Fruit fly (Drosophila melanogaster): ENCODE results near the gene CG45066.

The CG45066 gene

DNA sequence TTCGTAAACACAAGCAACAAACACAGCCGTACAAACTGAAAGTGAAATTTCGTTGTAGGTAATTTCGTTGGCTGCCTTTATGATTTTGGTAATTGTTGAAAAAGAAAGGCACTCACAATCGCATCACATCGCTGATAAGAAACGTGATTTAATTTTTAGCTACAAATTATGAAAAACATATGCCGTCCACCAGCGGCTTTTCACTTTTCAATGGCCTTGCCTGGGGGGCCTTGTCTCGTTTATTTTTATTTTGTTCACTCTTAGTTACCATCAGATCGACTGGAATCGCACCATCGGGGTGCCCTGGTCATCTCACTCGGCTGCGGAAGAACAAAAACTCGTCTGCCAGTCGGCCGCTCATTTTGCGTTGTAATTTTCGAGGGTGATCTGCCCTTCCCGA lies 2.1 kb downstream of the CG45066 start:
- no peak for TF ChIP-seq dl (GFP tag; optimal IDR thresholded peaks at IDR 0.05; ENCODE audit: insufficient read depth in 1 of 2, partially characterized antibody in 2 of 2)
- TF ChIP-seq h (GFP tag; optimal IDR thresholded peaks at IDR 0.05): no peak
- no peak for TF ChIP-seq Hnf4 (GFP tag; optimal IDR thresholded peaks at IDR 0.05)
- no peak for TF ChIP-seq sage (GFP tag; optimal IDR thresholded peaks at IDR 0.05)
- TF ChIP-seq woc (GFP tag; optimal IDR thresholded peaks at IDR 0.05): no peak
- no peak for TF ChIP-seq CG9705 (GFP tag; optimal IDR thresholded peaks at IDR 0.05)
- TF ChIP-seq Dif (GFP tag; optimal IDR thresholded peaks at IDR 0.05; ENCODE audit: partially characterized antibody): no peak
- no peak for TF ChIP-seq Sp1 (GFP tag; optimal IDR thresholded peaks at IDR 0.05)
- TF ChIP-seq br (GFP tag; optimal IDR thresholded peaks at IDR 0.05): no peak
- TF ChIP-seq dsf (GFP tag; optimal IDR thresholded peaks at IDR 0.05; ENCODE audit: borderline replicate concordance): no peak
- TF ChIP-seq tai (GFP tag; optimal IDR thresholded peaks at IDR 0.05): no peak
- no peak for TF ChIP-seq usp (GFP tag; optimal IDR thresholded peaks at IDR 0.05)
- TF ChIP-seq N (GFP tag; optimal IDR thresholded peaks at IDR 0.05): no peak
- TF ChIP-seq lola (GFP tag; optimal IDR thresholded peaks at IDR 0.05): no peak
- no peak for TF ChIP-seq dmrt93B (GFP tag; optimal IDR thresholded peaks at IDR 0.05)
- TF ChIP-seq psq (GFP tag; optimal IDR thresholded peaks at IDR 0.05): no peak
- TF ChIP-seq CG32264 (GFP tag; optimal IDR thresholded peaks at IDR 0.05): no peak

DNA sequence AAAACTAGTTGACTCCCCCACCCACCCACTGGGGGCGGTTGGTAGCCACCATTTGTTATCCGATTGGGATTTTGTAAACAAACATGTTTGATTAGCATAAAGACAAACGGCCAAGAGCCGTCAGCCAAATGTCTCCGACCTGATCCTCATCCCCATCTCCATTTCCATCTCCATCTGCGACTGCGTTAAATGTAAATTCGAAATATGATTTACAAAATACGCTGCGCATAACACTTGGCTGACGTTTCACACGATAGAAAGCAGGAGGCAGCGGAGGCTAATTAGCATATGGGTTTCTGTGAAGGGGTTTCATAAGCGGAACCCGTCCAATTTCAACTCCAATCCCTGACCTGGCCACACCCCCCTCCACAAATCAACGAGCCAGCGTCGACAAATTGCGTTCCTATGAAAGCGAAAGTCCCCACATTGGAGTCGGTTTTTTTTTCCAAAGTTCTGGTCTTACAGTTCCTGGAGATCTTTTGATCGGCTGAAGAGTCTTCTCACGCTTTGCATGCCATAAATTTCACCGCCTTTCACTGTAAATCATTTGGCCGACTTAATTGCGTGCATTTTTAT lies 2.9 kb downstream of the CG45066 start:
- TF ChIP-seq CG32264 (GFP tag; optimal IDR thresholded peaks at IDR 0.05) (no peak), lola (GFP tag; optimal IDR thresholded peaks at IDR 0.05) (no peak), dsf (GFP tag; optimal IDR thresholded peaks at IDR 0.05; ENCODE audit: borderline replicate concordance) (no peak), pan (optimal IDR thresholded peaks at IDR 0.05) (no peak), Sp1 (GFP tag; optimal IDR thresholded peaks at IDR 0.05) (no peak), sage (GFP tag; optimal IDR thresholded peaks at IDR 0.05) (no peak), ey (GFP tag; optimal IDR thresholded peaks at IDR 0.05) (no peak), psq (GFP tag; optimal IDR thresholded peaks at IDR 0.05) (no peak), Dfd (GFP tag; optimal IDR thresholded peaks at IDR 0.05) (no peak), Hr78 (GFP tag; optimal IDR thresholded peaks at IDR 0.05) (no peak), tai (GFP tag; optimal IDR thresholded peaks at IDR 0.05) (no peak), Mio (GFP tag; optimal IDR thresholded peaks at IDR 0.05) (no peak), usp (GFP tag; optimal IDR thresholded peaks at IDR 0.05) (no peak)

DNA sequence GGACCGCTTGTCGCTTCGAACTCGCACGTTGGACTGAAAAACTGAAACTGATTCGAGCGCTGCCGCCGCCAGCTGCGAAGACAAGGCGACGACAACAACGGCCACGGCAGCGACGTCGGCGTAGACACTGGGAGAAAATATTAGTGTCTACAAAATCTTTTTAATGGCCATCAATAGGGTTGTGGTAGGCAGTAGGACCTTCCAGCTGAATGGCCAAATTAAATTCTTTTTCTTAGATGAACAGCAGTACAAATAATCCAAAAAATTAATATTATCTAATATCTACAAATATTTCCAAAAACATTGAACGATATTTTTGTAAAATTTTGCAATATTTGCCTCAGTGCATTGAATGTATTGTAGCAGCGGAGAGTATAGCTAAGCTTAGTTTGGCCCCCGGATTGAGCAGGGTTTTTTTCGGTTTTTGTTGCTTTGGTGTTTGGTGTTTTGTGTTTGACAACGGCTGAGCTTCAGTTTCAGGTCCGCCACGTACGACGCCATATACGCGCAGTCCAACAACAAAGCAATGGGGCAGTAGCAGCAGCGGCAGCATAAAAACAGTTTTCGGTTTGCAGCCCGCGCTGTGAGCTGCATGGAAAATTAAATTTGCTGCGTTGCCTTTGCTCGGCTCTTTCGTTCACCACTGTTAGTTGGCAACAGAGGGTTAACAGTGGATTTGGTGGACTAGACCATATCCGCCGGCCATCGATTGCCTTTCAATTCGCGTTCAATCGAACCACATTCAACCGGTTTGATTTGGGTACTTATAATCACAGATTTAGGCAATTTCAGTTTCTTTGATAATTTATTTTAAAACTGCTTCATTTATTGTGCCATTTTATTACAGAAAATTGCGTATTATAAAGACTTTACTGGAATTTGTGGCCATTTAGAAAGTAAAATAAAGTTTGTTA lies 3.9 kb downstream of the CG45066 start, which contains the start of gene Cht7:
Gene Cht7 (minus strand): TSS at position 51 of the 914 bp plus-strand sequence.
- no peak for TF ChIP-seq Hr78 (GFP tag; optimal IDR thresholded peaks at IDR 0.05)
- peak; percentile 80 for TF ChIP-seq Hnf4 (GFP tag; optimal IDR thresholded peaks at IDR 0.05)
- TF ChIP-seq Mio (GFP tag; optimal IDR thresholded peaks at IDR 0.05): peak; percentile 48
- TF ChIP-seq dl (GFP tag; optimal IDR thresholded peaks at IDR 0.05; ENCODE audit: insufficient read depth in 1 of 2, partially characterized antibody in 2 of 2): no peak
- TF ChIP-seq Dif (GFP tag; optimal IDR thresholded peaks at IDR 0.05; ENCODE audit: partially characterized antibody): no peak
- no peak for TF ChIP-seq dsf (GFP tag; optimal IDR thresholded peaks at IDR 0.05; ENCODE audit: borderline replicate concordance)
- no peak for TF ChIP-seq usp (GFP tag; optimal IDR thresholded peaks at IDR 0.05)
- no peak for TF ChIP-seq Vsx2 (GFP tag; optimal IDR thresholded peaks at IDR 0.05; ENCODE audit: partially characterized antibody)
- TF ChIP-seq CrebA (GFP tag; optimal IDR thresholded peaks at IDR 0.05; ENCODE audit: borderline replicate concordance): peak; percentile 50
- TF ChIP-seq lola (GFP tag; optimal IDR thresholded peaks at IDR 0.05): no peak
- TF ChIP-seq woc (GFP tag; optimal IDR thresholded peaks at IDR 0.05): peak; percentile 82
- TF ChIP-seq psq (GFP tag; optimal IDR thresholded peaks at IDR 0.05): peak; percentile 83
- peak; percentile 83 for TF ChIP-seq Sp1 (GFP tag; optimal IDR thresholded peaks at IDR 0.05)
- no peak for TF ChIP-seq jim (GFP tag; optimal IDR thresholded peaks at IDR 0.05)
- TF ChIP-seq dmrt93B (GFP tag; optimal IDR thresholded peaks at IDR 0.05): peak; percentile 59
- TF ChIP-seq CG9705 (GFP tag; optimal IDR thresholded peaks at IDR 0.05): peak; percentile 55
- peak; percentile 47 for TF ChIP-seq Rel (GFP tag; optimal IDR thresholded peaks at IDR 0.05)
- peak; percentile 16 for TF ChIP-seq Rel (tag; optimal IDR thresholded peaks at IDR 0.05)
- peak; percentile 89 for TF ChIP-seq rgr (GFP tag; optimal IDR thresholded peaks at IDR 0.05)
- TF ChIP-seq OdsH (GFP tag; optimal IDR thresholded peaks at IDR 0.05): peak; percentile 92
- TF ChIP-seq Jra (GFP tag; optimal IDR thresholded peaks at IDR 0.05): peak; percentile 11
- peak; percentile 87 for TF ChIP-seq ey (GFP tag; optimal IDR thresholded peaks at IDR 0.05)
- no peak for TF ChIP-seq N (GFP tag; optimal IDR thresholded peaks at IDR 0.05)
- peak; percentile 90 for TF ChIP-seq sv (GFP tag; optimal IDR thresholded peaks at IDR 0.05)
- TF ChIP-seq brk (GFP tag; optimal IDR thresholded peaks at IDR 0.05): peak; percentile 74
- TF ChIP-seq Hr83 (GFP tag; optimal IDR thresholded peaks at IDR 0.05; ENCODE audit: poor library complexity, severe bottlenecking): no peak
- peak; percentile 83 for TF ChIP-seq HLH106 (tag; optimal IDR thresholded peaks at IDR 0.05)
- TF ChIP-seq pan (optimal IDR thresholded peaks at IDR 0.05): no peak
- TF ChIP-seq Myc (optimal IDR thresholded peaks at IDR 0.05): no peak
- peak; percentile 61 for TF ChIP-seq sage (GFP tag; optimal IDR thresholded peaks at IDR 0.05)
- peak; percentile 90 for TF ChIP-seq fru (GFP tag; optimal IDR thresholded peaks at IDR 0.05)
- TF ChIP-seq h (GFP tag; optimal IDR thresholded peaks at IDR 0.05): peak; percentile 91
- no peak for TF ChIP-seq GATAd (GFP tag; optimal IDR thresholded peaks at IDR 0.05)
- peak; percentile 48 for TF ChIP-seq CG32264 (GFP tag; optimal IDR thresholded peaks at IDR 0.05)
- no peak for TF ChIP-seq Dfd (GFP tag; optimal IDR thresholded peaks at IDR 0.05)
- TF ChIP-seq br (GFP tag; optimal IDR thresholded peaks at IDR 0.05): peak; percentile 85
- TF ChIP-seq tai (GFP tag; optimal IDR thresholded peaks at IDR 0.05): peak; percentile 67
- TF ChIP-seq foxo (GFP tag; optimal IDR thresholded peaks at IDR 0.05): peak in 1 of 2 experiments; percentile 90
- TF ChIP-seq Abd-B (GFP tag; optimal IDR thresholded peaks at IDR 0.05): no peak
